Worm (Caenorhabditis elegans) whole organism, L3 larva: ENCODE measurements around the gene lys-2.

Experiments
- R02D3.7 ChIP-seq: fragments of 150-350 bp; optimal IDR thresholded peaks from 2 replicates; lab custom pipeline; 2014; ENCODE audit warnings: missing biosample characterization, missing genetic modification characterization
- ZK546.5 ChIP-seq: sonication (generic microtip); optimal IDR thresholded peaks from 2 replicates; lab custom pipeline; 2017; ENCODE audit warnings: missing biosample characterization, missing genetic modification characterization
- aly-2 ChIP-seq: fragments of 150-350 bp; optimal IDR thresholded peaks from 2 replicates; lab custom pipeline; 2014; ENCODE audit warnings: missing biosample characterization, missing genetic modification characterization
- ama-1 ChIP-seq: fragments of 150-350 bp; optimal IDR thresholded peaks from 2 replicates; lab custom pipeline; 2018
- ceh-16 ChIP-seq: sonication (generic microtip); optimal IDR thresholded peaks from 2 replicates; lab custom pipeline; 2017; ENCODE audit warnings: missing biosample characterization, missing genetic modification characterization
- ceh-28 ChIP-seq: fragments of 150-350 bp; optimal IDR thresholded peaks from 2 replicates; lab custom pipeline; 2014; ENCODE audit warnings: missing biosample characterization, missing genetic modification reagents, missing genetic modification characterization
- ceh-9 ChIP-seq: sonication (generic microtip); optimal IDR thresholded peaks from 2 replicates; lab custom pipeline; 2018; ENCODE audit warnings: missing biosample characterization, missing genetic modification characterization
- daf-12 ChIP-seq: fragments of 150-350 bp; optimal IDR thresholded peaks from 2 replicates; lab custom pipeline; 2014; ENCODE audit warnings: missing biosample characterization, missing genetic modification reagents, missing genetic modification characterization
- egl-27 ChIP-seq: sonication (generic microtip); optimal IDR thresholded peaks from 4 replicates; lab custom pipeline; 2017; ENCODE audit warnings: missing biosample characterization, missing genetic modification reagents, missing genetic modification characterization
- egl-5 ChIP-seq: fragments of 150-350 bp; optimal IDR thresholded peaks from 2 replicates; lab custom pipeline; 2017; ENCODE audit warnings: missing biosample characterization, missing genetic modification reagents, missing genetic modification characterization, inconsistent platforms
- elt-1 ChIP-seq: fragments of 150-350 bp; optimal IDR thresholded peaks from 2 replicates; lab custom pipeline; 2014; ENCODE audit warnings: missing biosample characterization, missing genetic modification characterization
- elt-2 ChIP-seq: sonication (generic microtip); optimal IDR thresholded peaks from 2 replicates; lab custom pipeline; 2016; ENCODE audit warnings: missing genetic modification reagents, mild to moderate bottlenecking, missing genetic modification characterization, missing compliant biosample characterization
- elt-3 ChIP-seq, 3 experiments: fragments of 150-350 bp in 1 of 3; sonication (generic microtip) in 2 of 3; optimal IDR thresholded peaks; 2 replicates in 2 of 3; 4 replicates in 1 of 3; lab custom pipeline; 2014 to 2017; ENCODE audit warnings: missing biosample characterization in 3 of 3, missing genetic modification characterization in 3 of 3
- fkh-10 ChIP-seq: sonication (generic microtip); optimal IDR thresholded peaks from 2 replicates; lab custom pipeline; 2017; ENCODE audit warnings: missing biosample characterization, missing genetic modification reagents, missing genetic modification characterization
- fkh-2 ChIP-seq: fragments of 150-350 bp; optimal IDR thresholded peaks from 2 replicates; lab custom pipeline; 2014; ENCODE audit warnings: missing biosample characterization, missing genetic modification reagents, missing genetic modification characterization
- fos-1 ChIP-seq: fragments of 150-350 bp; optimal IDR thresholded peaks from 2 replicates; lab custom pipeline; 2014; ENCODE audit warnings: missing biosample characterization, missing genetic modification characterization
- hmg-11 ChIP-seq: sonication (generic microtip); optimal IDR thresholded peaks from 2 replicates; lab custom pipeline; 2016; ENCODE audit warnings: missing genetic modification characterization, missing compliant biosample characterization
- jun-1 ChIP-seq: fragments of 150-350 bp; optimal IDR thresholded peaks from 2 replicates; lab custom pipeline; 2014; ENCODE audit warnings: missing biosample characterization, missing genetic modification reagents, missing genetic modification characterization
- lin-15B ChIP-seq: fragments of 150-350 bp; optimal IDR thresholded peaks from 2 replicates; lab custom pipeline; 2014; ENCODE audit warnings: missing biosample characterization, missing genetic modification characterization
- lin-39 ChIP-seq: fragments of 150-350 bp; optimal IDR thresholded peaks from 2 replicates; lab custom pipeline; 2018; ENCODE audit warnings: missing biosample characterization, missing genetic modification reagents, missing genetic modification characterization
- lsy-12 ChIP-seq: sonication (generic microtip); optimal IDR thresholded peaks from 2 replicates; lab custom pipeline; 2016; ENCODE audit warnings: mild to moderate bottlenecking, missing genetic modification characterization, missing compliant biosample characterization
- mdl-1 ChIP-seq: fragments of 150-350 bp; optimal IDR thresholded peaks from 2 replicates; lab custom pipeline; 2014; ENCODE audit warnings: missing biosample characterization, missing genetic modification characterization
- mml-1 ChIP-seq: fragments of 150-350 bp; sonication (generic microtip); optimal IDR thresholded peaks from 3 replicates; lab custom pipeline; 2014; ENCODE audit warnings: missing biosample characterization, missing genetic modification characterization
- nfya-1 ChIP-seq: sonication (generic microtip); optimal IDR thresholded peaks from 2 replicates; lab custom pipeline; 2017; ENCODE audit warnings: missing genetic modification characterization, mild to moderate bottlenecking, missing compliant biosample characterization, antibody characterized with exemption, moderate library complexity; ENCODE audit not compliant: insufficient read depth
- nhr-11 ChIP-seq: fragments of 150-350 bp; optimal IDR thresholded peaks from 2 replicates; lab custom pipeline; 2014; ENCODE audit warnings: missing biosample characterization, missing genetic modification characterization
- nhr-12 ChIP-seq: fragments of 150-350 bp; optimal IDR thresholded peaks from 2 replicates; lab custom pipeline; 2014; ENCODE audit warnings: missing biosample characterization, missing genetic modification characterization
- nhr-23 ChIP-seq: fragments of 150-350 bp; optimal IDR thresholded peaks from 2 replicates; lab custom pipeline; 2014; ENCODE audit warnings: missing biosample characterization, missing genetic modification reagents, missing genetic modification characterization
- nhr-237 ChIP-seq: fragments of 150-350 bp; optimal IDR thresholded peaks from 2 replicates; lab custom pipeline; 2014; ENCODE audit warnings: missing biosample characterization, missing genetic modification characterization
- nhr-25 ChIP-seq: sonication (generic microtip); optimal IDR thresholded peaks from 2 replicates; lab custom pipeline; 2017; ENCODE audit warnings: missing biosample characterization, missing genetic modification characterization
- nhr-43 ChIP-seq: sonication (generic microtip); optimal IDR thresholded peaks from 2 replicates; lab custom pipeline; 2016; ENCODE audit warnings: mild to moderate bottlenecking, missing genetic modification characterization, missing compliant biosample characterization; ENCODE audit not compliant: poor library complexity, severe bottlenecking
- nhr-67 ChIP-seq: fragments of 150-350 bp; optimal IDR thresholded peaks from 2 replicates; lab custom pipeline; 2014; ENCODE audit warnings: missing biosample characterization, missing genetic modification characterization
- nhr-76 ChIP-seq: fragments of 150-350 bp; sonication (generic microtip); optimal IDR thresholded peaks from 5 replicates; lab custom pipeline; 2014; ENCODE audit warnings: missing biosample characterization, missing genetic modification characterization
- nhr-77 ChIP-seq: fragments of 150-350 bp; optimal IDR thresholded peaks from 2 replicates; lab custom pipeline; 2014; ENCODE audit warnings: missing biosample characterization, missing genetic modification characterization
- pha-4 ChIP-seq: fragments of 150-350 bp; optimal IDR thresholded peaks from 2 replicates; lab custom pipeline; 2014; ENCODE audit warnings: missing biosample characterization, missing genetic modification reagents, missing genetic modification characterization
- pqm-1 ChIP-seq: fragments of 150-350 bp; optimal IDR thresholded peaks from 2 replicates; lab custom pipeline; 2017; ENCODE audit warnings: missing biosample characterization, missing genetic modification characterization, inconsistent platforms
- sea-2 ChIP-seq: fragments of 150-350 bp; sonication (generic microtip); optimal IDR thresholded peaks from 4 replicates; lab custom pipeline; 2014; ENCODE audit warnings: missing biosample characterization, missing genetic modification reagents, missing genetic modification characterization
- skn-1 ChIP-seq: fragments of 150-350 bp; optimal IDR thresholded peaks from 2 replicates; lab custom pipeline; 2014; ENCODE audit warnings: missing biosample characterization, missing genetic modification characterization
- snpc-4 ChIP-seq: fragments of 150-350 bp; optimal IDR thresholded peaks from 2 replicates; lab custom pipeline; 2014; ENCODE audit warnings: missing biosample characterization, missing genetic modification characterization
- tbx-2 ChIP-seq: sonication (generic microtip); optimal IDR thresholded peaks from 2 replicates; lab custom pipeline; 2016; ENCODE audit warnings: mild to moderate bottlenecking, missing genetic modification characterization, missing compliant biosample characterization
- unc-39 ChIP-seq: sonication (generic microtip); optimal IDR thresholded peaks from 4 replicates; lab custom pipeline; 2017; ENCODE audit warnings: missing biosample characterization, missing genetic modification characterization
- unc-62 ChIP-seq: fragments of 150-350 bp; sonication (generic microtip); optimal IDR thresholded peaks from 4 replicates; lab custom pipeline; 2014; ENCODE audit warnings: missing biosample characterization, missing genetic modification reagents, missing genetic modification characterization
- zag-1 ChIP-seq: fragments of 150-350 bp; optimal IDR thresholded peaks from 2 replicates; lab custom pipeline; 2014; ENCODE audit warnings: missing biosample characterization, missing genetic modification characterization
- ztf-11 ChIP-seq: fragments of 150-350 bp; optimal IDR thresholded peaks from 2 replicates; lab custom pipeline; 2014; ENCODE audit warnings: missing biosample characterization, missing genetic modification characterization
- ztf-4 ChIP-seq: fragments of 150-350 bp; optimal IDR thresholded peaks from 2 replicates; lab custom pipeline; 2014; ENCODE audit warnings: missing biosample characterization, missing genetic modification characterization

Gene lys-2

DNA sequence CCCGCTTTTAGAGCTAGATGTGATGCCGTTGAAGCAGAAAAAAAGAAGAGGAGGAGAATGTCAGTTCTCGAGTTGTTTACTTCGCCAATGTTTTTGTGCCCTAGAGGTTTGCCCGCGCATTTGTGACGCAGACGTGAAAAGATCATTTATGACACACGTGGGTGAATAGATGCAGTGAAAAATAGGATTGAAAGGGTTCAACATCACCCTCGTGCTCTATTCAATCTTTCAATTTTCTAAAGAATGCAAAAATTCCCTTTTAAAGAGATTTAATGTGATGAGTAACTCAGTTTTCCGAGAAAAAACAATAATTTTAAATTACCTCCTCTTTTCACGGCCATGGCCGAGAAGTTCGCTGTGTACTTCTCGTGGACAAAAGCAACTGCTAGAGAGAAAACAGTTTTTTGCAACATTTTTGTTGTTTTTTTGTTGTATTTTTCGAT lies 34.8 kb downstream of the lys-2 start:
- TF ChIP-seq ceh-16 (tag; lab: Kevin White, UChicago), result no peak
- TF ChIP-seq zag-1 (tag; lab: Kevin White, UChicago), result no peak
- TF ChIP-seq sea-2 (GFP tag; lab: Kevin White, UChicago), result no peak
- TF ChIP-seq fos-1 (tag; lab: Kevin White, UChicago), result no peak
- no peak for TF ChIP-seq nhr-43 (tag; lab: Kevin White, UChicago)
- no peak for TF ChIP-seq nhr-12
- TF ChIP-seq fkh-10, result peak; percentile 57
- no peak for TF ChIP-seq fkh-2 (tag; lab: Kevin White, UChicago)
- no peak for TF ChIP-seq nhr-237 (tag; lab: Kevin White, UChicago)
- TF ChIP-seq skn-1 (tag; lab: Kevin White, UChicago), result no peak
- no peak for TF ChIP-seq jun-1 (tag; lab: Kevin White, UChicago)
- TF ChIP-seq nhr-25, result no peak
- TF ChIP-seq ama-1 (lab: Kevin White, UChicago), result no peak
- peak; percentile 89 for TF ChIP-seq mdl-1 (tag; lab: Kevin White, UChicago)
- TF ChIP-seq aly-2, result no peak
- no peak for TF ChIP-seq ZK546.5 (tag; lab: Kevin White, UChicago)
- no peak for TF ChIP-seq elt-3 (tag; optimal IDR thresholded peaks at IDR 0.05; lab: Kevin White, UChicago)
- TF ChIP-seq nhr-76, result no peak
- TF ChIP-seq egl-5 (tag; lab: Kevin White, UChicago), result peak; percentile 62
- TF ChIP-seq mml-1, result no peak
- no peak for TF ChIP-seq elt-2
- TF ChIP-seq ztf-11, result no peak
- TF ChIP-seq elt-1 (tag; lab: Kevin White, UChicago), result no peak
- peak; percentile 66 for TF ChIP-seq nfya-1 (tag; lab: Kevin White, UChicago)
- no peak for TF ChIP-seq nhr-11 (tag; lab: Kevin White, UChicago)
- no peak for TF ChIP-seq ceh-28 (tag; lab: Kevin White, UChicago)
- no peak for TF ChIP-seq tbx-2 (tag; lab: Kevin White, UChicago)
- no peak for TF ChIP-seq nhr-23 (tag; lab: Kevin White, UChicago)
- no peak for TF ChIP-seq nhr-77 (tag; lab: Kevin White, UChicago)
- no peak for TF ChIP-seq unc-39 (tag; lab: Kevin White, UChicago)
- peak; percentile 34 for TF ChIP-seq lin-15B (tag; lab: Kevin White, UChicago)
- TF ChIP-seq pha-4 (tag; lab: Kevin White, UChicago), result peak; percentile 79
- no peak for TF ChIP-seq ztf-4
- TF ChIP-seq lsy-12, result no peak
- no peak for TF ChIP-seq hmg-11
- TF ChIP-seq R02D3.7 (tag; lab: Kevin White, UChicago), result no peak
- TF ChIP-seq unc-62, result no peak
- no peak for TF ChIP-seq nhr-67 (tag; lab: Kevin White, UChicago)
- no peak for TF ChIP-seq egl-27 (tag; lab: Kevin White, UChicago)
- TF ChIP-seq snpc-4 (tag; lab: Kevin White, UChicago), result peak; percentile 18
- no peak for TF ChIP-seq daf-12
- TF ChIP-seq lin-39 (tag; lab: Kevin White, UChicago), result peak; percentile 94
- no peak for TF ChIP-seq ceh-9 (tag; lab: Kevin White, UChicago)

- no peak for TF ChIP-seq ceh-16 (tag; lab: Kevin White, UChicago)
- peak; percentile 38 for TF ChIP-seq elt-2
- TF ChIP-seq pqm-1 (tag; lab: Kevin White, UChicago), result peak; percentile 30
- TF ChIP-seq sea-2 (GFP tag; lab: Kevin White, UChicago), result no peak
- peak; percentile 90 for TF ChIP-seq pha-4 (tag; lab: Kevin White, UChicago)
These were observed 35.7 kb downstream of the lys-2 start for ce11 chrV:10245615-10246014.
